Fruit fly (Drosophila melanogaster) whole organism, prepupa: ENCODE results near the gene UQCR-C1.

ENCODE experiments used
- Blimp-1 ChIP-seq: fragments of 200-800 bp; sonication (Bioruptor generic); optimal IDR thresholded peaks from 3 replicates; lab custom pipeline; 2017; ENCODE audit warnings: missing biosample characterization, missing genetic modification characterization, mild to moderate bottlenecking, moderate library complexity, missing genetic modification reagents
- CG10631 ChIP-seq: fragments of 200-800 bp; sonication (Bioruptor generic); optimal IDR thresholded peaks from 2 replicates; lab custom pipeline; 2016; ENCODE audit warnings: missing biosample characterization, missing genetic modification characterization
- CG10669 ChIP-seq: fragments of 200-800 bp; sonication (Bioruptor generic); optimal IDR thresholded peaks from 3 replicates; lab custom pipeline; 2018; ENCODE audit warnings: missing biosample characterization, mild to moderate bottlenecking, missing genetic modification characterization, moderate library complexity
- CG11902 ChIP-seq: fragments of 200-800 bp; sonication (Bioruptor generic); optimal IDR thresholded peaks from 3 replicates; lab custom pipeline; 2016; ENCODE audit warnings: missing biosample characterization, missing genetic modification characterization
- CG16779 ChIP-seq: fragments of 200-800 bp; sonication (Bioruptor generic); optimal IDR thresholded peaks from 3 replicates; lab custom pipeline; 2017; ENCODE audit warnings: missing biosample characterization, mild to moderate bottlenecking, missing genetic modification characterization
- CG32006 ChIP-seq: fragments of 200-800 bp; sonication (Bioruptor generic); optimal IDR thresholded peaks from 3 replicates; lab custom pipeline; 2017; ENCODE audit warnings: missing biosample characterization, mild to moderate bottlenecking, missing genetic modification characterization
- CG34406 ChIP-seq: fragments of 200-800 bp; sonication (Bioruptor generic); optimal IDR thresholded peaks from 3 replicates; lab custom pipeline; 2016; ENCODE audit warnings: missing biosample characterization, missing genetic modification characterization
- CG4318 ChIP-seq: fragments of 200-800 bp; sonication (Bioruptor generic); optimal IDR thresholded peaks from 3 replicates; lab custom pipeline; 2017; ENCODE audit warnings: missing biosample characterization, mild to moderate bottlenecking, missing genetic modification characterization
- CG6163 ChIP-seq: fragments of 200-800 bp; sonication (Bioruptor generic); IDR thresholded peaks from 3 replicates; pipeline ENCODE4 v1.3.6; 2022; ENCODE audit warnings: missing biosample characterization, missing genetic modification characterization
- CG6792 ChIP-seq: fragments of 200-800 bp; sonication (Bioruptor generic); optimal IDR thresholded peaks from 3 replicates; lab custom pipeline; 2016; ENCODE audit warnings: missing biosample characterization, missing genetic modification characterization
- CG6808 ChIP-seq: fragments of 200-800 bp; sonication (Bioruptor generic); optimal IDR thresholded peaks from 3 replicates; lab custom pipeline; 2017; ENCODE audit warnings: missing biosample characterization, missing genetic modification characterization, mild to moderate bottlenecking, moderate library complexity, missing genetic modification reagents
- CG6854 ChIP-seq: fragments of 200-800 bp; sonication (Bioruptor generic); optimal IDR thresholded peaks from 2 replicates; lab custom pipeline; 2017; ENCODE audit warnings: missing biosample characterization, mild to moderate bottlenecking, missing genetic modification characterization
- CG8319 ChIP-seq: fragments of 200-800 bp; sonication (Bioruptor generic); optimal IDR thresholded peaks from 3 replicates; lab custom pipeline; 2016; ENCODE audit warnings: missing biosample characterization, missing genetic modification characterization
- CG8632 ChIP-seq: fragments of 200-800 bp; sonication (Bioruptor generic); optimal IDR thresholded peaks from 3 replicates; lab custom pipeline; 2016; ENCODE audit warnings: missing biosample characterization, missing genetic modification characterization
- CG9139 ChIP-seq: fragments of 200-800 bp; sonication (Bioruptor generic); optimal IDR thresholded peaks from 3 replicates; lab custom pipeline; 2017; ENCODE audit warnings: missing biosample characterization, mild to moderate bottlenecking, missing genetic modification characterization
- Eip75B ChIP-seq: fragments of 200-800 bp; sonication (Bioruptor generic); optimal IDR thresholded peaks from 3 replicates; lab custom pipeline; 2016; ENCODE audit warnings: missing biosample characterization, missing genetic modification characterization
- Eip78C ChIP-seq: fragments of 200-800 bp; sonication (Bioruptor generic); peaks from one replicate; lab custom pipeline; 2016; ENCODE audit warnings: missing biosample characterization, missing genetic modification characterization
- Ets96B ChIP-seq: fragments of 200-800 bp; optimal IDR thresholded peaks from 2 replicates; lab custom pipeline; 2019; ENCODE audit warnings: missing biosample characterization, mild to moderate bottlenecking, missing genetic modification characterization, moderate library complexity
- Hr39 ChIP-seq: fragments of 200-800 bp; sonication (Bioruptor generic); optimal IDR thresholded peaks from 2 replicates; lab custom pipeline; 2016; ENCODE audit warnings: missing biosample characterization, missing genetic modification characterization
- Lpt ChIP-seq: fragments of 200-800 bp; sonication (Bioruptor generic); optimal IDR thresholded peaks from 3 replicates; lab custom pipeline; 2016; ENCODE audit warnings: missing biosample characterization, missing genetic modification characterization
- Sox102F ChIP-seq: fragments of 200-800 bp; sonication (Bioruptor generic); optimal IDR thresholded peaks from 2 replicates; lab custom pipeline; 2016; ENCODE audit warnings: missing biosample characterization, mild to moderate bottlenecking, missing genetic modification characterization
- Sox14 ChIP-seq: fragments of 200-800 bp; sonication (Bioruptor generic); optimal IDR thresholded peaks from 3 replicates; lab custom pipeline; 2016; ENCODE audit warnings: missing biosample characterization, missing genetic modification characterization
- Sox15 ChIP-seq: fragments of 200-800 bp; sonication (Bioruptor generic); optimal IDR thresholded peaks from 3 replicates; lab custom pipeline; 2016; ENCODE audit warnings: missing biosample characterization, missing genetic modification characterization
- achi ChIP-seq: fragments of 200-800 bp; sonication (Bioruptor generic); optimal IDR thresholded peaks from 3 replicates; lab custom pipeline; 2016; ENCODE audit warnings: missing biosample characterization, missing genetic modification characterization
- dsx ChIP-seq: fragments of 200-800 bp; optimal IDR thresholded peaks from 3 replicates; lab custom pipeline; 2019; ENCODE audit warnings: missing biosample characterization, mild to moderate bottlenecking, missing genetic modification characterization, moderate library complexity; ENCODE audit not compliant: poor library complexity, severe bottlenecking
- eg ChIP-seq: fragments of 200-800 bp; sonication (Bioruptor generic); IDR thresholded peaks from 3 replicates; pipeline ENCODE4 v1.3.6; 2022; ENCODE audit warnings: missing biosample characterization, missing genetic modification characterization
- esn ChIP-seq: fragments of 200-800 bp; sonication (Bioruptor generic); optimal IDR thresholded peaks from 2 replicates; lab custom pipeline; 2016; ENCODE audit warnings: missing biosample characterization, mild to moderate bottlenecking, missing genetic modification characterization, moderate library complexity
- fd85E ChIP-seq: fragments of 200-800 bp; sonication (Bioruptor generic); optimal IDR thresholded peaks from 3 replicates; lab custom pipeline; 2016; ENCODE audit warnings: missing biosample characterization, missing genetic modification characterization
- net ChIP-seq: fragments of 200-800 bp; sonication (Bioruptor generic); optimal IDR thresholded peaks from 3 replicates; lab custom pipeline; 2016; ENCODE audit warnings: missing biosample characterization, missing genetic modification characterization
- ss ChIP-seq, 2 experiments: fragments of 200-800 bp; sonication (Bioruptor generic); optimal IDR thresholded peaks; 2 replicates in 1 of 2; 3 replicates in 1 of 2; lab custom pipeline; 2017 to 2018; ENCODE audit warnings: mild to moderate bottlenecking in 2 of 2, missing biosample characterization in 2 of 2, missing genetic modification characterization in 2 of 2, moderate library complexity in 1 of 2
- topi ChIP-seq: fragments of 200-800 bp; sonication (Bioruptor generic); optimal IDR thresholded peaks from 3 replicates; lab custom pipeline; 2016; ENCODE audit warnings: missing biosample characterization, missing genetic modification characterization
- vri ChIP-seq: fragments of 200-800 bp; sonication (Bioruptor generic); optimal IDR thresholded peaks from 3 replicates; lab custom pipeline; 2016; ENCODE audit warnings: missing biosample characterization, mild to moderate bottlenecking, missing genetic modification characterization

Gene UQCR-C1

dm6 chr3R:14853767-14854191, 36.3 kb upstream of the UQCR-C1 start (continued):
- TF ChIP-seq achi (GFP tag; lab: Kevin White, UChicago) (peak; percentile 54), CG8632 (peak; percentile 44), esn (GFP tag; lab: Kevin White, UChicago) (peak; percentile 71), ss (GFP tag; optimal IDR thresholded peaks at IDR 0.05; lab: Kevin White, UChicago) (peak; percentile 75 to 78), CG9139 (GFP tag; lab: Kevin White, UChicago) (peak; percentile 72), vri (peak; percentile 81), Sox102F (GFP tag; lab: Kevin White, UChicago) (peak; percentile 79), CG10669 (GFP tag; lab: Kevin White, UChicago) (peak; percentile 32), Sox15 (GFP tag; lab: Kevin White, UChicago) (no peak), CG6163 (GFP tag; lab: Robert Waterston, UW) (peak; percentile 79), CG11902 (no peak)

dm6 chr3R:14864819-14865218, 25.2 kb upstream of the UQCR-C1 start:
- TF ChIP-seq Sox14 (GFP tag; lab: Kevin White, UChicago) (no peak), Sox102F (GFP tag; lab: Kevin White, UChicago) (no peak), ss (GFP tag; optimal IDR thresholded peaks at IDR 0.05; lab: Kevin White, UChicago) (no peak), Blimp-1 (GFP tag; lab: Kevin White, UChicago) (no peak), fd85E (GFP tag; lab: Kevin White, UChicago) (no peak), Eip75B (no peak), Hr39 (GFP tag; lab: Kevin White, UChicago) (no peak), Ets96B (tag; lab: Kevin White, UChicago) (no peak), CG32006 (GFP tag; lab: Kevin White, UChicago) (no peak), esn (GFP tag; lab: Kevin White, UChicago) (no peak), Lpt (GFP tag; lab: Kevin White, UChicago) (no peak), CG6854 (GFP tag; lab: Kevin White, UChicago) (no peak), Eip78C (GFP tag; lab: Kevin White, UChicago) (no peak), CG10631 (GFP tag; lab: Kevin White, UChicago) (no peak), CG34406 (no peak), CG6792 (GFP tag; lab: Kevin White, UChicago) (no peak)

- no peak for TF ChIP-seq CG8319 (GFP tag; lab: Kevin White, UChicago)
- no peak for TF ChIP-seq esn (GFP tag; lab: Kevin White, UChicago)
- TF ChIP-seq CG16779 (tag; lab: Kevin White, UChicago), result no peak
- no peak for TF ChIP-seq CG6792 (GFP tag; lab: Kevin White, UChicago)
- no peak for TF ChIP-seq CG11902
Measured at dm6 chr3R:14873345-14873744, 16.7 kb upstream of the UQCR-C1 start.

- TF ChIP-seq CG6808 (GFP tag; lab: Kevin White, UChicago) (no peak), CG4318 (GFP tag; lab: Kevin White, UChicago) (peak; percentile 29)
- TF ChIP-seq, all 60 proteins: peak for 1
Measured at dm6 chr3R:14875274-14875964, 14.6 kb upstream of the UQCR-C1 start, which contains the start of gene btsz. Gene btsz (minus strand): TSS chr3R:14875488.

dm6 chr3R:14875965-14876331, 14.1 kb upstream of the UQCR-C1 start:
- TF ChIP-seq CG16779 (tag; lab: Kevin White, UChicago) (no peak), eg (no peak), Sox14 (GFP tag; lab: Kevin White, UChicago) (no peak)

- TF ChIP-seq CG11902, result no peak
- no peak for TF ChIP-seq CG8632
- TF ChIP-seq net (GFP tag; lab: Kevin White, UChicago), result no peak
- TF ChIP-seq CG4318 (GFP tag; lab: Kevin White, UChicago), result no peak
- TF ChIP-seq Hr39 (GFP tag; lab: Kevin White, UChicago), result no peak
- TF ChIP-seq dsx, result no peak
- no peak for TF ChIP-seq topi (GFP tag; lab: Kevin White, UChicago)
Measured at dm6 chr3R:14878145-14878544, 11.9 kb upstream of the UQCR-C1 start.
